Worm (Caenorhabditis elegans) whole organism, young adult: ENCODE results near the gene cuc-1.

Source experiments
- C17E4.6 ChIP-seq: fragments of 200-800 bp; sonication (Bioruptor generic); IDR thresholded peaks from 2 replicates; pipeline ENCODE4 v1.3.6; 2022; ENCODE audit warnings: missing genetic modification reagents, missing genetic modification characterization, missing compliant biosample characterization
- F22D6.2 ChIP-seq: sonication (generic microtip); optimal IDR thresholded peaks from 2 replicates; lab custom pipeline; 2016; ENCODE audit warnings: mild to moderate bottlenecking, missing genetic modification characterization, missing compliant biosample characterization
- F33H1.4 ChIP-seq: fragments of 200-800 bp; sonication (Bioruptor generic); IDR thresholded peaks from 2 replicates; pipeline ENCODE4 v1.3.6; 2022; ENCODE audit warnings: missing genetic modification reagents, missing genetic modification characterization, missing compliant biosample characterization
- F52B5.7 ChIP-seq: sonication (generic microtip); optimal IDR thresholded peaks from 2 replicates; lab custom pipeline; 2016; ENCODE audit warnings: mild to moderate bottlenecking, missing genetic modification characterization, missing compliant biosample characterization
- F57A8.1 ChIP-seq: fragments of 200-800 bp; sonication (Bioruptor generic); optimal IDR thresholded peaks from 2 replicates; lab custom pipeline; 2018; ENCODE audit warnings: mild to moderate bottlenecking, missing genetic modification characterization, moderate library complexity, missing compliant biosample characterization
- F57C9.4 ChIP-seq: sonication (generic microtip); optimal IDR thresholded peaks from 2 replicates; lab custom pipeline; 2017; ENCODE audit warnings: mild to moderate bottlenecking, missing genetic modification characterization, missing compliant biosample characterization
- Y53F4B.3 ChIP-seq: fragments of 200-800 bp; sonication (Bioruptor generic); IDR thresholded peaks from 2 replicates; pipeline ENCODE4 v1.3.6; 2022; ENCODE audit warnings: missing genetic modification reagents, missing genetic modification characterization, missing compliant biosample characterization
- ZK185.1 ChIP-seq: sonication (generic microtip); optimal IDR thresholded peaks from 2 replicates; lab custom pipeline; 2016; ENCODE audit warnings: mild to moderate bottlenecking, missing genetic modification characterization, missing compliant biosample characterization; ENCODE audit not compliant: poor library complexity, severe bottlenecking
- ama-1 ChIP-seq, 3 experiments: fragments of 150-350 bp in 1 of 3; sonication (generic microtip) in 2 of 3; optimal IDR thresholded peaks; 2 replicates each; lab custom pipeline; 2014 to 2018; ENCODE audit warnings: missing biosample characterization in 2 of 3, missing genetic modification characterization in 2 of 3, missing genetic modification reagents in 2 of 3
- bed-1 ChIP-seq: fragments of 200-800 bp; sonication (Bioruptor generic); IDR thresholded peaks from 2 replicates; pipeline ENCODE4 v1.3.6; 2022; ENCODE audit warnings: missing genetic modification reagents, missing genetic modification characterization, missing compliant biosample characterization
- ccch-3 ChIP-seq: fragments of 200-800 bp; sonication (Bioruptor generic); optimal IDR thresholded peaks from 2 replicates; lab custom pipeline; 2018; ENCODE audit warnings: mild to moderate bottlenecking, missing genetic modification characterization, missing compliant biosample characterization
- ceh-58 ChIP-seq: fragments of 200-800 bp; sonication (Bioruptor generic); IDR thresholded peaks from 2 replicates; pipeline ENCODE4 v1.3.6; 2022; ENCODE audit warnings: missing genetic modification characterization, missing compliant biosample characterization
- dpff-1 ChIP-seq: sonication (generic microtip); optimal IDR thresholded peaks from 2 replicates; lab custom pipeline; 2017; ENCODE audit warnings: mild to moderate bottlenecking, missing genetic modification characterization, missing compliant biosample characterization
- dpl-1 ChIP-seq: fragments of 150-350 bp; optimal IDR thresholded peaks from 2 replicates; lab custom pipeline; 2014; ENCODE audit warnings: missing biosample characterization, missing genetic modification reagents, missing genetic modification characterization
- egl-18 ChIP-seq: fragments of 200-800 bp; sonication (Bioruptor generic); IDR thresholded peaks from 2 replicates; pipeline ENCODE4 v1.3.6; 2022; ENCODE audit warnings: missing genetic modification reagents, missing genetic modification characterization, missing compliant biosample characterization
- ekl-4 ChIP-seq: fragments of 200-800 bp; sonication (Bioruptor generic); IDR thresholded peaks from 2 replicates; pipeline ENCODE4 v1.3.6; 2022; ENCODE audit warnings: missing genetic modification reagents, missing genetic modification characterization, missing compliant biosample characterization
- fkh-3 ChIP-seq: sonication (generic microtip); optimal IDR thresholded peaks from 2 replicates; lab custom pipeline; 2016; ENCODE audit warnings: mild to moderate bottlenecking, missing genetic modification characterization, missing compliant biosample characterization
- gei-17 ChIP-seq: fragments of 200-800 bp; sonication (Bioruptor generic); optimal IDR thresholded peaks from 2 replicates; lab custom pipeline; 2018; ENCODE audit warnings: mild to moderate bottlenecking, missing genetic modification characterization, missing compliant biosample characterization
- madf-6 ChIP-seq: fragments of 200-800 bp; sonication (Bioruptor generic); IDR thresholded peaks from 2 replicates; pipeline ENCODE4 v1.3.6; 2022; ENCODE audit warnings: missing genetic modification reagents, missing genetic modification characterization, missing compliant biosample characterization
- mcd-1 ChIP-seq: fragments of 200-800 bp; sonication (Bioruptor generic); IDR thresholded peaks from 2 replicates; pipeline ENCODE4 v1.3.6; 2022; ENCODE audit warnings: missing genetic modification reagents, missing genetic modification characterization, missing compliant biosample characterization
- nhr-27 ChIP-seq: fragments of 200-800 bp; sonication (Bioruptor generic); optimal IDR thresholded peaks from 2 replicates; lab custom pipeline; 2018; ENCODE audit warnings: mild to moderate bottlenecking, missing genetic modification characterization, moderate library complexity, missing compliant biosample characterization
- nhr-90 ChIP-seq: sonication (generic microtip); optimal IDR thresholded peaks from 2 replicates; lab custom pipeline; 2016; ENCODE audit warnings: missing genotype, mild to moderate bottlenecking, missing genetic modification characterization, missing compliant biosample characterization
- pbrm-1 ChIP-seq: fragments of 200-800 bp; sonication (Bioruptor generic); IDR thresholded peaks from 2 replicates; pipeline ENCODE4 v1.3.6; 2022; ENCODE audit warnings: missing genetic modification reagents, missing genetic modification characterization, missing compliant biosample characterization
- pha-4 ChIP-seq: fragments of 150-350 bp; sonication (generic microtip); optimal IDR thresholded peaks from 2 replicates; lab custom pipeline; 2014; ENCODE audit warnings: missing biosample characterization, missing genetic modification reagents, missing genetic modification characterization
- rec-8 ChIP-seq, 2 experiments: sonication (generic microtip); optimal IDR thresholded peaks; 2 replicates each; lab custom pipeline; 2016; ENCODE audit warnings: mild to moderate bottlenecking in 2 of 2, missing genetic modification characterization in 2 of 2, missing genetic modification reagents in 2 of 2, missing genotype in 2 of 2, missing biosample characterization in 1 of 2, missing compliant biosample characterization in 1 of 2, moderate library complexity in 1 of 2
- rpc-1 ChIP-seq, 2 experiments: fragments of 150-350 bp in 1 of 2; sonication (generic microtip) in 1 of 2; optimal IDR thresholded peaks; 2 replicates each; lab custom pipeline; 2014 to 2018; ENCODE audit warnings: missing biosample characterization in 1 of 2, missing genetic modification characterization in 1 of 2, missing genetic modification reagents in 1 of 2, missing genotype in 1 of 2
- sdz-38 ChIP-seq: sonication (generic microtip); optimal IDR thresholded peaks from 2 replicates; lab custom pipeline; 2016; ENCODE audit warnings: missing genotype, missing genetic modification characterization, missing compliant biosample characterization
- sea-2 ChIP-seq: fragments of 200-800 bp; sonication (Bioruptor generic); IDR thresholded peaks from 2 replicates; pipeline ENCODE4 v1.3.6; 2022; ENCODE audit warnings: missing genetic modification characterization, missing compliant biosample characterization
- snpc-1.1 ChIP-seq: sonication (generic microtip); optimal IDR thresholded peaks from 2 replicates; lab custom pipeline; 2017; ENCODE audit warnings: missing genetic modification characterization, mild to moderate bottlenecking, missing compliant biosample characterization, antibody characterized with exemption, moderate library complexity, missing genotype, missing genetic modification reagents; ENCODE audit not compliant: insufficient read depth
- snpc-4 ChIP-seq, 5 experiments: fragments of 150-350 bp in 1 of 5; sonication (generic microtip) in 4 of 5; optimal IDR thresholded peaks; 2 replicates each; lab custom pipeline; 2014 to 2018; ENCODE audit warnings: missing genetic modification characterization in 5 of 5, missing biosample characterization in 3 of 5, antibody characterized with exemption in 2 of 5, mild to moderate bottlenecking in 2 of 5, missing compliant biosample characterization in 2 of 5, missing genotype in 2 of 5, moderate library complexity in 2 of 5, missing genetic modification reagents in 1 of 5
- tlf-1 ChIP-seq: fragments of 200-800 bp; sonication (Bioruptor generic); optimal IDR thresholded peaks from 2 replicates; lab custom pipeline; 2018; ENCODE audit warnings: mild to moderate bottlenecking, missing genetic modification characterization, missing compliant biosample characterization
- unc-130 ChIP-seq: sonication (generic microtip); optimal IDR thresholded peaks from 2 replicates; lab custom pipeline; 2016; ENCODE audit warnings: missing genetic modification reagents, missing genetic modification characterization, missing compliant biosample characterization
- ztf-22 ChIP-seq: fragments of 200-800 bp; sonication (Bioruptor generic); optimal IDR thresholded peaks from 2 replicates; lab custom pipeline; 2018; ENCODE audit warnings: mild to moderate bottlenecking, missing genetic modification characterization, moderate library complexity, missing compliant biosample characterization
- ztf-28 ChIP-seq: fragments of 200-800 bp; sonication (Bioruptor generic); IDR thresholded peaks from 2 replicates; pipeline ENCODE4 v1.3.6; 2022; ENCODE audit warnings: missing genetic modification reagents, missing genetic modification characterization, missing compliant biosample characterization
- ztf-6 ChIP-seq: fragments of 200-800 bp; sonication (Bioruptor generic); IDR thresholded peaks from 2 replicates; pipeline ENCODE4 v1.3.6; 2022; ENCODE audit warnings: missing genetic modification reagents, missing genetic modification characterization, missing compliant biosample characterization

The cuc-1 gene

ce11 chrIII:7889036-7889435 lies 28.3 kb upstream of the cuc-1 start:
- TF ChIP-seq snpc-4 (GFP tag; optimal IDR thresholded peaks at IDR 0.05; lab: Kevin White, UChicago) (no peak), snpc-4 (tag; optimal IDR thresholded peaks at IDR 0.05; lab: Kevin White, UChicago) (no peak), bed-1 (GFP tag; lab: Robert Waterston, UW) (no peak), ekl-4 (no peak), ama-1 (optimal IDR thresholded peaks at IDR 0.05; lab: Kevin White, UChicago) (no peak), ama-1 (GFP tag; optimal IDR thresholded peaks at IDR 0.05; lab: Kevin White, UChicago) (no peak)

ce11 chrIII:7884863-7885262 lies 24.1 kb upstream of the cuc-1 start, which contains the start of gene ZK688.11:
TSS of gene ZK688.11 (minus strand) at chrIII:7884963.
- TF ChIP-seq ztf-22 (GFP tag; lab: Kevin White, UChicago): no peak
- TF ChIP-seq C17E4.6 (GFP tag; lab: Robert Waterston, UW): no peak
- no peak for TF ChIP-seq fkh-3 (tag; lab: Kevin White, UChicago)
- TF ChIP-seq F57C9.4 (tag; lab: Kevin White, UChicago): no peak
- no peak for TF ChIP-seq F33H1.4 (GFP tag; lab: Robert Waterston, UW)
- no peak for TF ChIP-seq nhr-27
- no peak for TF ChIP-seq dpff-1
- no peak for TF ChIP-seq mcd-1
- TF ChIP-seq rec-8 (tag; optimal IDR thresholded peaks at IDR 0.05; lab: Kevin White, UChicago): no peak
- TF ChIP-seq gei-17 (GFP tag; lab: Kevin White, UChicago): no peak
- no peak for TF ChIP-seq F52B5.7
- TF ChIP-seq pbrm-1 (GFP tag; lab: Robert Waterston, UW): no peak
- no peak for TF ChIP-seq sea-2 (GFP tag; lab: Robert Waterston, UW)
- TF ChIP-seq ekl-4: no peak
- TF ChIP-seq dpl-1 (GFP tag; lab: Kevin White, UChicago): no peak
- no peak for TF ChIP-seq ZK185.1 (tag; lab: Kevin White, UChicago)
- no peak for TF ChIP-seq pha-4 (tag; lab: Kevin White, UChicago)
- TF ChIP-seq F57A8.1 (GFP tag; lab: Kevin White, UChicago): no peak
- TF ChIP-seq ama-1 (optimal IDR thresholded peaks at IDR 0.05; lab: Kevin White, UChicago): no peak
- TF ChIP-seq ama-1 (GFP tag; optimal IDR thresholded peaks at IDR 0.05; lab: Kevin White, UChicago): no peak
- TF ChIP-seq ztf-28 (GFP tag; lab: Robert Waterston, UW): no peak

ce11 chrIII:7882900-7883299 lies 22.1 kb upstream of the cuc-1 start, which contains the start of gene ZK688.9:
TSS of gene ZK688.9 (minus strand) at chrIII:7883000.
- TF ChIP-seq nhr-90 (tag; lab: Kevin White, UChicago) (no peak), C17E4.6 (GFP tag; lab: Robert Waterston, UW) (no peak), unc-130 (GFP tag; lab: Kevin White, UChicago) (no peak), Y53F4B.3 (no peak), ceh-58 (GFP tag; lab: Robert Waterston, UW) (no peak), F22D6.2 (no peak), sdz-38 (tag; lab: Kevin White, UChicago) (no peak), snpc-1.1 (no peak), madf-6 (GFP tag; lab: Robert Waterston, UW) (no peak), gei-17 (GFP tag; lab: Kevin White, UChicago) (no peak), ccch-3 (no peak), ztf-22 (GFP tag; lab: Kevin White, UChicago) (no peak), egl-18 (GFP tag; lab: Robert Waterston, UW) (no peak), ztf-6 (GFP tag; lab: Robert Waterston, UW) (no peak), tlf-1 (GFP tag; lab: Kevin White, UChicago) (no peak), ztf-28 (GFP tag; lab: Robert Waterston, UW) (no peak), rpc-1 (optimal IDR thresholded peaks at IDR 0.05; lab: Kevin White, UChicago) (no peak), rpc-1 (tag; optimal IDR thresholded peaks at IDR 0.05; lab: Kevin White, UChicago) (no peak)
- TF ChIP-seq, all 124 proteins: peak for 0
